Worm (Caenorhabditis elegans): ENCODE results near the gene Y73B6BL.12.
A peak's percentile ranks its signal among the peaks of the same experiment; 100 is the strongest.

Gene Y73B6BL.12

ce11 chrIV:6321667-6322066 lies 4.4 kb upstream of the Y73B6BL.12 start, which contains the start of gene Y73B6BL.29 (continued):
- TF ChIP-seq mxl-2 (GFP tag; conservative IDR thresholded peaks at IDR 0.05) (no peak), nhr-6 (tag; optimal IDR thresholded peaks at IDR 0.05) (peak; percentile 96), lin-39 (tag; optimal IDR thresholded peaks at IDR 0.05) (no peak), madf-9 (GFP tag; conservative IDR thresholded peaks at IDR 0.05) (peak; percentile 86), aly-2 (tag; optimal IDR thresholded peaks at IDR 0.05) (no peak), unc-130 (GFP tag; optimal IDR thresholded peaks at IDR 0.05) (peak; percentile 95), lsy-2 (tag; optimal IDR thresholded peaks at IDR 0.05) (peak; percentile 68 to 96), set-16 (GFP tag; IDR thresholded peaks at IDR 0.05) (no peak), gei-8 (GFP tag; optimal IDR thresholded peaks at IDR 0.05) (no peak), F10B5.3 (tag; optimal IDR thresholded peaks at IDR 0.05) (peak; percentile 54), mep-1 (tag; optimal IDR thresholded peaks at IDR 0.05) (peak; percentile 88), zfp-3 (GFP tag; conservative IDR thresholded peaks at IDR 0.05) (no peak; the same call in 1 of the 2 replicates), dmd-8 (GFP tag; IDR thresholded peaks at IDR 0.05) (no peak), fkh-10 (GFP tag; optimal IDR thresholded peaks at IDR 0.05) (peak; percentile 71), arid-1 (GFP tag; conservative IDR thresholded peaks at IDR 0.05) (peak; percentile 72), mdl-1 (tag; optimal IDR thresholded peaks at IDR 0.05) (peak in 1 of 2 experiments; percentile 44), spr-1 (tag; optimal IDR thresholded peaks at IDR 0.05) (peak; percentile 41), nhr-11 (tag; optimal IDR thresholded peaks at IDR 0.05) (no peak), nhr-28 (tag; optimal IDR thresholded peaks at IDR 0.05) (peak; percentile 60), nhr-41 (GFP tag; IDR thresholded peaks at IDR 0.05) (no peak), zip-11 (GFP tag; IDR thresholded peaks at IDR 0.05) (no peak), spr-3 (GFP tag; optimal IDR thresholded peaks at IDR 0.05) (no peak), snpc-1.2 (GFP tag; IDR thresholded peaks at IDR 0.05) (peak; percentile 84), lin-38 (GFP tag; IDR thresholded peaks at IDR 0.05) (peak; percentile 86), nhr-42 (GFP tag; IDR thresholded peaks at IDR 0.05) (no peak), mxl-3 (GFP tag; optimal IDR thresholded peaks at IDR 0.05) (peak; percentile 51), ceh-44 (GFP tag; IDR thresholded peaks at IDR 0.05) (peak; percentile 93), nhr-237 (tag; optimal IDR thresholded peaks at IDR 0.05) (no peak), hmg-1.1 (GFP tag; IDR thresholded peaks at IDR 0.05) (peak; percentile 74), nhr-48 (tag; optimal IDR thresholded peaks at IDR 0.05) (peak; percentile 42), T20F7.1 (GFP tag; optimal IDR thresholded peaks at IDR 0.05) (peak; percentile 71), ces-1 (GFP tag; optimal IDR thresholded peaks at IDR 0.05) (peak; percentile 15), R02D3.7 (tag; optimal IDR thresholded peaks at IDR 0.05) (no peak), cey-2 (tag; optimal IDR thresholded peaks at IDR 0.05; ENCODE audit: borderline replicate concordance, insufficient read depth) (no peak), ceh-32 (tag; optimal IDR thresholded peaks at IDR 0.05; ENCODE audit: poor library complexity) (peak; percentile 58), nhr-10 (tag; optimal IDR thresholded peaks at IDR 0.05) (no peak), Y5F2A.4 (GFP tag; optimal IDR thresholded peaks at IDR 0.05) (no peak), pha-4 (GFP tag; IDR thresholded peaks at IDR 0.05) (peak; percentile 78; the same call in 1 of the 2 replicates), pha-4 (tag; optimal IDR thresholded peaks at IDR 0.05) (peak; percentile 14), lin-1 (GFP tag; IDR thresholded peaks at IDR 0.05) (peak; percentile 29; the same call in 1 of the 2 replicates), D1046.2 (GFP tag; IDR thresholded peaks at IDR 0.05) (no peak), sdz-12 (GFP tag; optimal IDR thresholded peaks at IDR 0.05) (peak; percentile 90), F44E2.7 (GFP tag; IDR thresholded peaks at IDR 0.05) (no peak), hlh-30 (tag; optimal IDR thresholded peaks at IDR 0.05; ENCODE audit: insufficient read depth) (peak; percentile 68), jun-1 (tag; optimal IDR thresholded peaks at IDR 0.05) (no peak), ztf-11 (tag; optimal IDR thresholded peaks at IDR 0.05) (no peak), Y48G9A.11 (GFP tag; IDR thresholded peaks at IDR 0.05) (peak; percentile 85), nhr-111 (GFP tag; optimal IDR thresholded peaks at IDR 0.05) (no peak), dmd-9 (GFP tag; IDR thresholded peaks at IDR 0.05) (peak; percentile 82), skn-1 (tag; optimal IDR thresholded peaks at IDR 0.05) (no peak), attf-4 (tag; optimal IDR thresholded peaks at IDR 0.05) (no peak)
